Fruit fly (Drosophila melanogaster): Measurements from ENCODE around the gene Syx1A.

Gene Syx1A

dm6 chr3R:24142971-24143370 is 37.4 kb upstream of the Syx1A start:
- TF ChIP-seq woc (GFP tag; optimal IDR thresholded peaks at IDR 0.05) (peak; percentile 71), foxo (GFP tag; optimal IDR thresholded peaks at IDR 0.05) (peak; percentile 13 to 90), Abd-B (GFP tag; optimal IDR thresholded peaks at IDR 0.05) (no peak), Dfd (GFP tag; optimal IDR thresholded peaks at IDR 0.05) (no peak), Vsx2 (GFP tag; optimal IDR thresholded peaks at IDR 0.05; ENCODE audit: partially characterized antibody) (no peak), CG32264 (GFP tag; optimal IDR thresholded peaks at IDR 0.05) (peak; percentile 82), dl (GFP tag; optimal IDR thresholded peaks at IDR 0.05; ENCODE audit: insufficient read depth in 1 of 2, partially characterized antibody in 2 of 2) (no peak), fru (GFP tag; optimal IDR thresholded peaks at IDR 0.05) (peak; percentile 91), N (GFP tag; optimal IDR thresholded peaks at IDR 0.05) (no peak), br (GFP tag; optimal IDR thresholded peaks at IDR 0.05) (peak; percentile 87), dmrt93B (GFP tag; optimal IDR thresholded peaks at IDR 0.05) (peak; percentile 64), Dif (GFP tag; optimal IDR thresholded peaks at IDR 0.05; ENCODE audit: partially characterized antibody) (no peak), Rel (GFP tag; optimal IDR thresholded peaks at IDR 0.05) (no peak), Rel (tag; optimal IDR thresholded peaks at IDR 0.05) (peak; percentile 47), pan (optimal IDR thresholded peaks at IDR 0.05) (no peak), rgr (GFP tag; optimal IDR thresholded peaks at IDR 0.05) (peak; percentile 89), brk (GFP tag; optimal IDR thresholded peaks at IDR 0.05) (peak; percentile 83), Hr83 (GFP tag; optimal IDR thresholded peaks at IDR 0.05; ENCODE audit: poor library complexity, severe bottlenecking) (peak; percentile 5), OdsH (GFP tag; optimal IDR thresholded peaks at IDR 0.05) (peak; percentile 87), Hr78 (GFP tag; optimal IDR thresholded peaks at IDR 0.05) (no peak), jim (GFP tag; optimal IDR thresholded peaks at IDR 0.05) (no peak), Hnf4 (GFP tag; optimal IDR thresholded peaks at IDR 0.05) (peak; percentile 86), sv (GFP tag; optimal IDR thresholded peaks at IDR 0.05) (no peak), tai (GFP tag; optimal IDR thresholded peaks at IDR 0.05) (no peak), h (GFP tag; optimal IDR thresholded peaks at IDR 0.05) (peak; percentile 93), Mio (GFP tag; optimal IDR thresholded peaks at IDR 0.05) (no peak), lola (GFP tag; optimal IDR thresholded peaks at IDR 0.05) (no peak), CrebA (GFP tag; optimal IDR thresholded peaks at IDR 0.05; ENCODE audit: borderline replicate concordance) (no peak), psq (GFP tag; optimal IDR thresholded peaks at IDR 0.05) (peak; percentile 77), sage (GFP tag; optimal IDR thresholded peaks at IDR 0.05) (peak; percentile 76), CG9705 (GFP tag; optimal IDR thresholded peaks at IDR 0.05) (peak; percentile 68), dsf (GFP tag; optimal IDR thresholded peaks at IDR 0.05; ENCODE audit: borderline replicate concordance) (peak; percentile 25), GATAd (GFP tag; optimal IDR thresholded peaks at IDR 0.05) (no peak), HLH106 (tag; optimal IDR thresholded peaks at IDR 0.05) (peak; percentile 87), Myc (optimal IDR thresholded peaks at IDR 0.05) (no peak), usp (GFP tag; optimal IDR thresholded peaks at IDR 0.05) (no peak), Sp1 (GFP tag; optimal IDR thresholded peaks at IDR 0.05) (peak; percentile 88), ey (GFP tag; optimal IDR thresholded peaks at IDR 0.05) (peak; percentile 86), Jra (GFP tag; optimal IDR thresholded peaks at IDR 0.05) (peak; percentile 80)

- TF ChIP-seq sage (GFP tag; optimal IDR thresholded peaks at IDR 0.05) = peak; percentile 95
- peak; percentile 98 for TF ChIP-seq rgr (GFP tag; optimal IDR thresholded peaks at IDR 0.05)
- TF ChIP-seq lola (GFP tag; optimal IDR thresholded peaks at IDR 0.05) = no peak
- peak; percentile 55 for TF ChIP-seq Dif (GFP tag; optimal IDR thresholded peaks at IDR 0.05; ENCODE audit: partially characterized antibody)
- peak; percentile 90 for TF ChIP-seq ey (GFP tag; optimal IDR thresholded peaks at IDR 0.05)
- TF ChIP-seq sv (GFP tag; optimal IDR thresholded peaks at IDR 0.05) = peak; percentile 65
- peak; percentile 93 for TF ChIP-seq Hnf4 (GFP tag; optimal IDR thresholded peaks at IDR 0.05)
- TF ChIP-seq N (GFP tag; optimal IDR thresholded peaks at IDR 0.05) = no peak
- no peak for TF ChIP-seq Hr78 (GFP tag; optimal IDR thresholded peaks at IDR 0.05)
- TF ChIP-seq br (GFP tag; optimal IDR thresholded peaks at IDR 0.05) = peak; percentile 93
- peak; percentile 96 for TF ChIP-seq brk (GFP tag; optimal IDR thresholded peaks at IDR 0.05)
- TF ChIP-seq Sp1 (GFP tag; optimal IDR thresholded peaks at IDR 0.05) = peak; percentile 99
- peak; percentile 85 for TF ChIP-seq woc (GFP tag; optimal IDR thresholded peaks at IDR 0.05)
- peak; percentile 98 for TF ChIP-seq Rel (GFP tag; optimal IDR thresholded peaks at IDR 0.05)
- peak; percentile 88 for TF ChIP-seq Rel (tag; optimal IDR thresholded peaks at IDR 0.05)
- TF ChIP-seq Mio (GFP tag; optimal IDR thresholded peaks at IDR 0.05) = peak; percentile 60
- peak; percentile 96 for TF ChIP-seq fru (GFP tag; optimal IDR thresholded peaks at IDR 0.05)
- TF ChIP-seq h (GFP tag; optimal IDR thresholded peaks at IDR 0.05) = peak; percentile 98
- TF ChIP-seq CrebA (GFP tag; optimal IDR thresholded peaks at IDR 0.05; ENCODE audit: borderline replicate concordance) = no peak
- no peak for TF ChIP-seq pan (optimal IDR thresholded peaks at IDR 0.05)
- peak; percentile 72 for TF ChIP-seq dsf (GFP tag; optimal IDR thresholded peaks at IDR 0.05; ENCODE audit: borderline replicate concordance)
- TF ChIP-seq HLH106 (tag; optimal IDR thresholded peaks at IDR 0.05) = peak; percentile 98
- TF ChIP-seq Dfd (GFP tag; optimal IDR thresholded peaks at IDR 0.05) = no peak
- TF ChIP-seq psq (GFP tag; optimal IDR thresholded peaks at IDR 0.05) = peak; percentile 96
- no peak for TF ChIP-seq GATAd (GFP tag; optimal IDR thresholded peaks at IDR 0.05)
- no peak for TF ChIP-seq Myc (optimal IDR thresholded peaks at IDR 0.05)
- TF ChIP-seq foxo (GFP tag; optimal IDR thresholded peaks at IDR 0.05) = peak; percentile 7 to 98
- no peak for TF ChIP-seq jim (GFP tag; optimal IDR thresholded peaks at IDR 0.05)
- TF ChIP-seq OdsH (GFP tag; optimal IDR thresholded peaks at IDR 0.05) = peak; percentile 98
- TF ChIP-seq Abd-B (GFP tag; optimal IDR thresholded peaks at IDR 0.05) = no peak
- TF ChIP-seq CG9705 (GFP tag; optimal IDR thresholded peaks at IDR 0.05) = peak; percentile 91
- TF ChIP-seq Jra (GFP tag; optimal IDR thresholded peaks at IDR 0.05) = peak; percentile 80
- no peak for TF ChIP-seq tai (GFP tag; optimal IDR thresholded peaks at IDR 0.05)
- no peak for TF ChIP-seq Hr83 (GFP tag; optimal IDR thresholded peaks at IDR 0.05; ENCODE audit: poor library complexity, severe bottlenecking)
- no peak for TF ChIP-seq usp (GFP tag; optimal IDR thresholded peaks at IDR 0.05)
- peak; percentile 84 for TF ChIP-seq CG32264 (GFP tag; optimal IDR thresholded peaks at IDR 0.05)
- TF ChIP-seq dmrt93B (GFP tag; optimal IDR thresholded peaks at IDR 0.05) = peak; percentile 94
- peak in 1 of 2 experiments; percentile 50 for TF ChIP-seq dl (GFP tag; optimal IDR thresholded peaks at IDR 0.05; ENCODE audit: insufficient read depth in 1 of 2, partially characterized antibody in 2 of 2)
- no peak for TF ChIP-seq Vsx2 (GFP tag; optimal IDR thresholded peaks at IDR 0.05; ENCODE audit: partially characterized antibody)
Measured at dm6 chr3R:24141013-24141592, 35.5 kb upstream of the Syx1A start, which contains the start of gene Kal1. Gene Kal1 (plus strand): TSS chr3R:24141395.
